Worm (Caenorhabditis elegans): ENCODE measurements around the gene Y110A2AL.7.

DNA sequence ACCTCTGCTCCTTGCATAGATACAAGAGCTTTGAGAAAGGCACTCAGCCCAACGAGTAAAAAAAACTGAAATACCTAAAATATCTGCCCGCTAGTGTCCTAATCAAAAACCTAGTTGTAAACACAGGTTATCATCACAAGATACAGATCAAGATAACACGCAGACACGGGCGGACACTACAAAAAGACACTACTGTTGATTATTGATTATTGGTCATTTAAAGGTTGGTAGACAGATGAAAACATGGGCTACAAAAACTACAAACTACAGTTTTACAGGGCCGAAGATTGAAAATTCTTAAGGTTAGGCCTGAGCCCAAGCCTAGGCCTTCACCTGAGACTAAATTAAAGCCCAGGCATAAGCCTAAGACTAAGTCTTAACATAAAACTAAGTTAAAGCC, 15.9 kb upstream of the Y110A2AL.7 start:
- no peak for TF ChIP-seq nhr-12 (tag; optimal IDR thresholded peaks at IDR 0.05)
- TF ChIP-seq nhr-77 (tag; optimal IDR thresholded peaks at IDR 0.05): no peak
- no peak for TF ChIP-seq elt-3 (tag; optimal IDR thresholded peaks at IDR 0.05)
- TF ChIP-seq snpc-4 (tag; optimal IDR thresholded peaks at IDR 0.05): no peak
- TF ChIP-seq zag-1 (tag; optimal IDR thresholded peaks at IDR 0.05): no peak
- TF ChIP-seq mdl-1 (tag; optimal IDR thresholded peaks at IDR 0.05): no peak

All from whole organism, L3 larva.